Worm (Caenorhabditis elegans) whole organism, L3 larva: ENCODE measurements around the gene srw-143.

ENCODE experiments used
- jun-1 ChIP-seq: fragments of 150-350 bp; optimal IDR thresholded peaks from 2 replicates; lab custom pipeline; 2014; ENCODE audit warnings: missing biosample characterization, missing genetic modification reagents, missing genetic modification characterization
- nhr-237 ChIP-seq: fragments of 150-350 bp; optimal IDR thresholded peaks from 2 replicates; lab custom pipeline; 2014; ENCODE audit warnings: missing biosample characterization, missing genetic modification characterization

DNA sequence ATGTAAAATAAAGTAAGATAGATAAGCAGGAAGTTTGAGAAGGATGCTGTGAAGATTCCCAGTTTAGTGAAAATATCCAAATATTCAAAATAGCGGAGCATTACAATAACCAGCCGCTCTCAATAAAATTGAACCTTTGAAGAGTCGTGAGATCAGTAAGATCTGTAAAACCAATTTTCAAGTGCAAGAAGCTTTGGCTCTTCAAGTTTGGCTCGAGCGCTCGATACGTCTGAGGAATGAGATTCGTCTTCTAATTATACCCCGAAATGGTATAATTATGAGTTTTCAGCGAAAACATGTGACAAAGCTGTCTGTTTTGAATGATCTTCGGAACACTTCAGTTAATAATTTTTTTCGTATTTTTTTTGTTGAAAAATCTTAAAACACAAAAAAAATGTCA is 41.4 kb downstream of the srw-143 start, which contains the start of gene str-46:
- no peak for TF ChIP-seq nhr-237 (tag; lab: Kevin White, UChicago)
- no peak for TF ChIP-seq jun-1 (tag; lab: Kevin White, UChicago)
